Worm (Caenorhabditis elegans) whole organism, L3 larva: Measurements from ENCODE around the gene Y50D4A.10.

Experiments used
- elt-3 ChIP-seq, 3 experiments: fragments of 150-350 bp in 1 of 3; sonication (generic microtip) in 2 of 3; optimal IDR thresholded peaks; 2 replicates in 2 of 3; 4 replicates in 1 of 3; lab custom pipeline; 2014 to 2017; ENCODE audit warnings: missing biosample characterization in 3 of 3, missing genetic modification characterization in 3 of 3
- fkh-10 ChIP-seq: sonication (generic microtip); optimal IDR thresholded peaks from 2 replicates; lab custom pipeline; 2017; ENCODE audit warnings: missing biosample characterization, missing genetic modification reagents, missing genetic modification characterization
- mdl-1 ChIP-seq: fragments of 150-350 bp; optimal IDR thresholded peaks from 2 replicates; lab custom pipeline; 2014; ENCODE audit warnings: missing biosample characterization, missing genetic modification characterization
- nhr-11 ChIP-seq: fragments of 150-350 bp; optimal IDR thresholded peaks from 2 replicates; lab custom pipeline; 2014; ENCODE audit warnings: missing biosample characterization, missing genetic modification characterization
- nhr-12 ChIP-seq: fragments of 150-350 bp; optimal IDR thresholded peaks from 2 replicates; lab custom pipeline; 2014; ENCODE audit warnings: missing biosample characterization, missing genetic modification characterization
- nhr-76 ChIP-seq: fragments of 150-350 bp; sonication (generic microtip); optimal IDR thresholded peaks from 5 replicates; lab custom pipeline; 2014; ENCODE audit warnings: missing biosample characterization, missing genetic modification characterization
- nhr-77 ChIP-seq: fragments of 150-350 bp; optimal IDR thresholded peaks from 2 replicates; lab custom pipeline; 2014; ENCODE audit warnings: missing biosample characterization, missing genetic modification characterization
- pha-4 ChIP-seq: fragments of 150-350 bp; optimal IDR thresholded peaks from 2 replicates; lab custom pipeline; 2014; ENCODE audit warnings: missing biosample characterization, missing genetic modification reagents, missing genetic modification characterization
- skn-1 ChIP-seq: fragments of 150-350 bp; optimal IDR thresholded peaks from 2 replicates; lab custom pipeline; 2014; ENCODE audit warnings: missing biosample characterization, missing genetic modification characterization

- TF ChIP-seq elt-3 (tag; optimal IDR thresholded peaks at IDR 0.05; lab: Kevin White, UChicago): no peak
- no peak for TF ChIP-seq nhr-76
- no peak for TF ChIP-seq mdl-1 (tag; lab: Kevin White, UChicago)
- TF ChIP-seq pha-4: no peak
- TF ChIP-seq nhr-12: no peak
- no peak for TF ChIP-seq skn-1 (tag; lab: Kevin White, UChicago)
- TF ChIP-seq fkh-10 (GFP tag; lab: Kevin White, UChicago): no peak
- no peak for TF ChIP-seq nhr-77 (tag; lab: Kevin White, UChicago)
- TF ChIP-seq nhr-11: no peak
Observed at ce11 chrV:1266540-1266939, 46.2 kb upstream of the Y50D4A.10 start.
